Worm (Caenorhabditis elegans) whole organism, L4/young adult: ENCODE data around the gene srg-58.

ENCODE experiments used
- W03F9.2 ChIP-seq: fragments of 150-350 bp; optimal IDR thresholded peaks from 2 replicates; lab custom pipeline; 2014; ENCODE audit warnings: missing biosample characterization, missing genetic modification characterization
- dao-5 ChIP-seq: sonication (generic microtip); optimal IDR thresholded peaks from 2 replicates; lab custom pipeline; 2016; ENCODE audit warnings: missing genotype, missing genetic modification characterization, moderate library complexity, missing compliant biosample characterization
- him-1 ChIP-seq: sonication (generic microtip); optimal IDR thresholded peaks from 2 replicates; lab custom pipeline; 2016; ENCODE audit warnings: missing genotype, missing genetic modification reagents, missing genetic modification characterization, missing compliant biosample characterization

The srg-58 gene

DNA sequence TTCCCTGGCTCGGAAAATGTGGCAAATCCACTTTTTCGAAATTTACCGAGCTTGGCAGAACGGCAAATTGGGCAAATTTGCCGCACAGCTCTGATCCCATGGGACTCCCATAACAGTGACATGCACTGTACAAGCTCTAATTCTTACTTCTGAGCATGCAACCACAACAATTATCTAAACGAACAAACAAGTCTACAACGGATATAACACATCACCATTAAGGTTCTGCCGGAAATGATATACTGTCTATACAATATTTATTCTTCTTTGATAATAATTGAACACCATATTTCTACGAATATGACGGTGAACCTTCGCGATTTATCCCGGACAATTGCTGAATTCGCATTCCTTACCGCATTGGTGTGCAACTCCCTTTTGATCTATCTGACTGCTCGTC lies 31.1 kb downstream of the srg-58 start, which contains the start of gene str-33:
Gene str-33 (plus strand): TSS at position 301 of the 400 bp plus-strand sequence.
- TF ChIP-seq W03F9.2 (tag; lab: Kevin White, UChicago) (no peak), dao-5 (tag; lab: Kevin White, UChicago) (no peak), him-1 (tag; lab: Kevin White, UChicago) (no peak)

- TF ChIP-seq W03F9.2 (tag; lab: Kevin White, UChicago) (no peak), dao-5 (tag; lab: Kevin White, UChicago) (no peak)
Measured at ce11 chrV:2727101-2727500, 32.3 kb downstream of the srg-58 start, which contains the start of gene str-13. str-13 (minus strand) TSS chrV:2727201.

- no peak for TF ChIP-seq W03F9.2 (tag; lab: Kevin White, UChicago)
- no peak for TF ChIP-seq him-1 (tag; lab: Kevin White, UChicago)
- no peak for TF ChIP-seq dao-5 (tag; lab: Kevin White, UChicago)
Measured at ce11 chrV:2725225-2725624, 34.1 kb downstream of the srg-58 start, which contains the start of gene srg-59. srg-59 (minus strand) TSS chrV:2725325.

ce11 chrV:2722555-2722954 lies 36.8 kb downstream of the srg-58 start, which contains the start of gene srg-60:
srg-60 (minus strand) TSS chrV:2722655.
- TF ChIP-seq W03F9.2 (tag; lab: Kevin White, UChicago) (no peak), him-1 (tag; lab: Kevin White, UChicago) (no peak), dao-5 (tag; lab: Kevin White, UChicago) (no peak)

ce11 chrV:2720763-2721162 lies 38.6 kb downstream of the srg-58 start, which contains the start of gene srt-27:
srt-27 (minus strand) TSS chrV:2720863.
- TF ChIP-seq W03F9.2 (tag; lab: Kevin White, UChicago) (no peak), dao-5 (tag; lab: Kevin White, UChicago) (no peak), him-1 (tag; lab: Kevin White, UChicago) (no peak)

ce11 chrV:2718688-2719185 lies 40.6 kb downstream of the srg-58 start, which contains the start of gene srt-29:
srt-29 (minus strand) TSS chrV:2719135.
- TF ChIP-seq dao-5 (tag; lab: Kevin White, UChicago) (no peak), him-1 (tag; lab: Kevin White, UChicago) (no peak)

DNA sequence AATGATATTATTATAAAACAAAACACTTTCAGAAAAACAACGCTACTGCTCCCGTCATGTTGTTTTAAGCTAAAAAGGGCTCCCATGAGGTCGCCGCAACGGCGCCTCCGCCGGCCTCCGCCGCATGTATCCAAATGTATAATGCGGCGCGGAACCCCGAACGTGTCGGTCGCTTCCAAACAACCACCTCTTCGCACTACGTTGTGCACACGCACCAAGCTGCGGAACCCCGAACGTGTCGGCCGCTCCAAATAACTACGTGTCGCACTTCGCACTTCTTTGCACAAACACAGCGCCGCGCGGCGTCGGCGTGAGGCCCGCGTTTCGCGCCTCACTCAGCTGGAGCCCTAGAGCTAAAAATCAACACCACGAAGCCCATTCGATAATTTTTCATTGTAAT lies 42.4 kb downstream of the srg-58 start:
- TF ChIP-seq dao-5 (tag; lab: Kevin White, UChicago) (no peak), him-1 (tag; lab: Kevin White, UChicago) (no peak), W03F9.2 (tag; lab: Kevin White, UChicago) (no peak)

ce11 chrV:2713532-2713931 lies 45.8 kb downstream of the srg-58 start, which contains the start of gene srt-28:
srt-28 (minus strand) TSS chrV:2713632.
- TF ChIP-seq W03F9.2 (tag; lab: Kevin White, UChicago), result no peak
- TF ChIP-seq dao-5 (tag; lab: Kevin White, UChicago), result no peak

DNA sequence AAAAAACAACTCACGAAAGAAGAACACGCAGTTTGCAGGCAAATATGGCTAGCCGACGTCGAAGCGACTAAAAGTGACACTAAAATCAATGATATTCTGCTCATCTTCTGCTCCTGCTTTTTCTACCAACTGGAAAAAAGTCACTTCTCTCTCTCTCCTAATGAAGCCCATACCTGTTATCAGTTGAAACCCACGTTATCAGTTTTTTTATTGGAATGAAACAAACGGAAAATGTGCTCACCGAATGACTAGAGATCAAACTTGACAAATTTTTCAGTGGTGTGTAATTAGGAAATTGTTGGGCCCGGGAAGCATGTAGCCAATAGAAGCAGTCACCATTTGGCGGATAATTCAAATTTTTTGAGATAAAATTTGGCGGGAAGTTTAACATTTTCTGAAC lies 47.9 kb downstream of the srg-58 start, which contains the start of gene C24B9.3:
Gene C24B9.3 (minus strand): TSS at position 171 of the 400 bp plus-strand sequence.
- no peak for TF ChIP-seq dao-5 (tag; lab: Kevin White, UChicago)
- TF ChIP-seq him-1 (tag; lab: Kevin White, UChicago), result no peak
- TF ChIP-seq W03F9.2 (tag; lab: Kevin White, UChicago), result no peak

- TF ChIP-seq him-1 (tag; lab: Kevin White, UChicago) (no peak), dao-5 (tag; lab: Kevin White, UChicago) (no peak), W03F9.2 (tag; lab: Kevin White, UChicago) (no peak)
Measured at ce11 chrV:2710192-2710591, 49.2 kb downstream of the srg-58 start.
